Worm (Caenorhabditis elegans) whole organism, L4/young adult: ENCODE data around the gene clh-6.
"Not testable (repeated sequence)": the region's sequence is repeated elsewhere in the genome, so short reads cannot be mapped to it uniquely, and the experiment has no call there.

Experiments
- W03F9.2 ChIP-seq: fragments of 150-350 bp; optimal IDR thresholded peaks from 2 replicates; lab custom pipeline; 2014; ENCODE audit warnings: missing biosample characterization, missing genetic modification characterization
- dao-5 ChIP-seq: sonication (generic microtip); optimal IDR thresholded peaks from 2 replicates; lab custom pipeline; 2016; ENCODE audit warnings: missing genotype, missing genetic modification characterization, moderate library complexity, missing compliant biosample characterization
- him-1 ChIP-seq: sonication (generic microtip); optimal IDR thresholded peaks from 2 replicates; lab custom pipeline; 2016; ENCODE audit warnings: missing genotype, missing genetic modification reagents, missing genetic modification characterization, missing compliant biosample characterization

Gene clh-6

DNA sequence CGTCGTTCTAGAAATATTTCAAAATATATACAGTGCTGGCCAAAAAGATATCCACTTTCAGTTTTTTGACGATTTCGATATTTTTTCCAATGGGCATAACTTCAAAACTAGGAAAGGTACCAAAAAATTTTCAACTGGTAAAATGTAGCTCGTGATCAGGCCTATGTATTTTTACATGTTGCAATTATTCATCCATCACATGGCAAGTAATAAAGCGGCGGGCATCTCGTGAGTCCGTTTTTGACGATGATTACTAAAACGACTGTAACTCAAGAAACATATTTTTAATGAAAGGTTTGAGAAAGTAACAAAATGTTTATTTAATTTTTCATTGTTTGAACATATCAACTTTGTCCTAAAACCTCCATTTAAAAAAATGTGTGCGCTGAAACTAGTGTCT is 43.1 kb downstream of the clh-6 start, which contains the start of gene F10C2.3:
F10C2.3 (plus strand) TSS at position 301 of the 400 bp plus-strand sequence.
- TF ChIP-seq him-1 (tag; lab: Kevin White, UChicago); W03F9.2 (tag; lab: Kevin White, UChicago); dao-5: not testable (repeated sequence)

DNA sequence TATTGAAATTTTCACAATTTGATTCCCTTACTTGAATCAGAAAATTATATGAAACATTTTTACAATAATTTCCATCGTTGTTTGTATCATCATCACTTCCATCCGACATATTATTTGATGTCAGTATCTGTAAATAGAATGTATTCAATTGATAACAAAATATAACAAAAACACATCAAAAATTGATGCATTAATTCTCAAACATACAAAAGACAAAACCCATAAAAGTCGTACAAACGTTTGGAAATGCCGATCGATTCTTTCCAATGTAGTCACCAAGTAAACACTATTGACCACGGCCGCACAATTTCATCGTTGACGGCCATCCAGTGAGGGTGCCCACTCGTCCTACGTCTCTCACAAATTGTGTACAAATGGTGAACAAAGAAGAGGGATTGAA is 49.9 kb downstream of the clh-6 start, which contains the start of gene add-2:
add-2 (minus strand) TSS at position 109 of the 400 bp plus-strand sequence.
- TF ChIP-seq dao-5 = no peak
- no peak for TF ChIP-seq W03F9.2 (tag; lab: Kevin White, UChicago)
- no peak for TF ChIP-seq him-1 (tag; lab: Kevin White, UChicago)

DNA sequence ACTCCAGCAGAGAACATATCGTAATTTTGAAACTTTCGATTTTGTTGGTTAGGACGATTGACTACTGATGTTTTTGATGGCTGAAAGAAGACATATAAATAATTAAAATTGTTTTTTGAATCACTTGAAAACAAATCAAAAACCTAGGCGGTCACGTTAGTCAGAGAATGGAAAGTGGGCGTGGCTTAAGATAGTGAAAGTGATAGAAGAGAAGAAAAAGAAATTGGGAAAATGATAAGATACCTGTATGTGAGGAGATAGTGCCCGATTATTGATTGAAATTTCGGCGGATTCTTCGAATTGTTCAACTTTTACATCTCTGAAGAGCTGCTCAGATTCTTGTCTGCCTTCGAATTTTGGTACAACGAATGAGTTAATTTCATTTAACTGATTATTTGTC is 51.5 kb downstream of the clh-6 start:
- TF ChIP-seq dao-5 (no peak), W03F9.2 (tag; lab: Kevin White, UChicago) (no peak), him-1 (tag; lab: Kevin White, UChicago) (no peak)
